Worm (Caenorhabditis elegans): ENCODE measurements around the gene glrx-22.

DNA sequence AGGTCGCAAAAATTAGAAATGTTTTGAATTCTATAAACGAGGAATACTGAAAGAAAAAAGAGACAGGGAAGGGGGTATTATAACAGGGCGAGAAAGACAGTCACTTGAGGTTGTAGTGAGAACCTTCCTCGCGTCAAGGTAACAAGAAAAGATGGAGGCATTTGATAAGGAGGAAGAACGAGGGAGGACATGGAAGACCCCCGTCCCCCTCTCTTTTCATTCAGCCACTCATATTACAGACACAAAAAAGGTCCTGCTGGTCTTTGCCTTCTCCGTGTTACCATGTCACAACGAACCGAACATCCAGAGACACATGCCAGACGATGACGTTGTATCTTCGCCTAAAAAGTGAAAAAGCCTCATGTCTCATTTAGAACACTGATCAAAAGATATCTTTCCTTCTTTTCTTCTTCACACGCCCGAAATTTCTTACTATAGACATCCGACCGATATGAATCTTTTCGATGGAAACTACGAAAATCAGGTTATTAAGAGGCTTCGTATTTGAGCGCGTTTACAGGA lies 40.3 kb upstream of the glrx-22 start:
- TF ChIP-seq snpc-1.2 (GFP tag; IDR thresholded peaks at IDR 0.05) (no peak), jun-1 (tag; optimal IDR thresholded peaks at IDR 0.05) (no peak), R02D3.7 (tag; optimal IDR thresholded peaks at IDR 0.05) (no peak), skn-1 (tag; optimal IDR thresholded peaks at IDR 0.05) (no peak), F44E2.7 (GFP tag; IDR thresholded peaks at IDR 0.05) (no peak), nhr-237 (tag; optimal IDR thresholded peaks at IDR 0.05) (no peak), lsy-2 (tag; optimal IDR thresholded peaks at IDR 0.05) (no peak)
